Fruit fly (Drosophila melanogaster) whole organism, prepupa: ENCODE measurements around the gene CG46308.
A peak's percentile ranks its signal among the peaks of the same experiment; 100 is the strongest.

ENCODE experiments used
- Blimp-1 ChIP-seq: fragments of 200-800 bp; sonication (Bioruptor generic); optimal IDR thresholded peaks from 3 replicates; lab custom pipeline; 2017; ENCODE audit warnings: missing biosample characterization, missing genetic modification characterization, mild to moderate bottlenecking, moderate library complexity, missing genetic modification reagents
- CG11762 ChIP-seq: fragments of 200-800 bp; sonication (Bioruptor generic); optimal IDR thresholded peaks from 3 replicates; lab custom pipeline; 2016; ENCODE audit warnings: missing biosample characterization, missing genetic modification characterization; ENCODE audit not compliant: insufficient read depth
- CG15336 ChIP-seq: fragments of 200-800 bp; sonication (Bioruptor generic); IDR thresholded peaks from 2 replicates; pipeline ENCODE4 v1.3.6; 2022; ENCODE audit warnings: missing biosample characterization, missing genetic modification characterization
- CG1621 ChIP-seq: fragments of 200-800 bp; sonication (Bioruptor generic); optimal IDR thresholded peaks from 3 replicates; lab custom pipeline; 2018; ENCODE audit warnings: missing biosample characterization, mild to moderate bottlenecking, missing genetic modification characterization
- CG16779 ChIP-seq: fragments of 200-800 bp; sonication (Bioruptor generic); optimal IDR thresholded peaks from 3 replicates; lab custom pipeline; 2017; ENCODE audit warnings: missing biosample characterization, mild to moderate bottlenecking, missing genetic modification characterization
- CG3032 ChIP-seq: fragments of 200-800 bp; optimal IDR thresholded peaks from 2 replicates; lab custom pipeline; 2019; ENCODE audit warnings: missing biosample characterization, mild to moderate bottlenecking, missing genetic modification characterization, moderate library complexity
- CG32006 ChIP-seq: fragments of 200-800 bp; sonication (Bioruptor generic); optimal IDR thresholded peaks from 3 replicates; lab custom pipeline; 2017; ENCODE audit warnings: missing biosample characterization, mild to moderate bottlenecking, missing genetic modification characterization
- CG34406 ChIP-seq: fragments of 200-800 bp; sonication (Bioruptor generic); optimal IDR thresholded peaks from 3 replicates; lab custom pipeline; 2016; ENCODE audit warnings: missing biosample characterization, missing genetic modification characterization
- CG3919 ChIP-seq: fragments of 200-800 bp; sonication (Bioruptor generic); optimal IDR thresholded peaks from 3 replicates; lab custom pipeline; 2016; ENCODE audit warnings: missing biosample characterization, missing genetic modification characterization
- CG4318 ChIP-seq: fragments of 200-800 bp; sonication (Bioruptor generic); optimal IDR thresholded peaks from 3 replicates; lab custom pipeline; 2017; ENCODE audit warnings: missing biosample characterization, mild to moderate bottlenecking, missing genetic modification characterization
- CG6163 ChIP-seq: fragments of 200-800 bp; sonication (Bioruptor generic); IDR thresholded peaks from 3 replicates; pipeline ENCODE4 v1.3.6; 2022; ENCODE audit warnings: missing biosample characterization, missing genetic modification characterization
- CG6276 ChIP-seq: fragments of 200-800 bp; sonication (Bioruptor generic); optimal IDR thresholded peaks from 2 replicates; lab custom pipeline; 2017; ENCODE audit warnings: missing biosample characterization, mild to moderate bottlenecking, missing genetic modification characterization
- CG6792 ChIP-seq: fragments of 200-800 bp; sonication (Bioruptor generic); optimal IDR thresholded peaks from 3 replicates; lab custom pipeline; 2016; ENCODE audit warnings: missing biosample characterization, missing genetic modification characterization
- CG6854 ChIP-seq: fragments of 200-800 bp; sonication (Bioruptor generic); optimal IDR thresholded peaks from 2 replicates; lab custom pipeline; 2017; ENCODE audit warnings: missing biosample characterization, mild to moderate bottlenecking, missing genetic modification characterization
- CG7368 ChIP-seq: fragments of 200-800 bp; sonication (Bioruptor generic); optimal IDR thresholded peaks from 3 replicates; lab custom pipeline; 2016; ENCODE audit warnings: missing biosample characterization, missing genetic modification characterization
- CG8119 ChIP-seq: fragments of 200-800 bp; sonication (Bioruptor generic); IDR thresholded peaks from 3 replicates; pipeline ENCODE4 v1.3.6; 2022; ENCODE audit warnings: missing biosample characterization, missing genetic modification characterization
- CG8319 ChIP-seq: fragments of 200-800 bp; sonication (Bioruptor generic); optimal IDR thresholded peaks from 3 replicates; lab custom pipeline; 2016; ENCODE audit warnings: missing biosample characterization, missing genetic modification characterization
- CG9139 ChIP-seq: fragments of 200-800 bp; sonication (Bioruptor generic); optimal IDR thresholded peaks from 3 replicates; lab custom pipeline; 2017; ENCODE audit warnings: missing biosample characterization, mild to moderate bottlenecking, missing genetic modification characterization
- Eip78C ChIP-seq: fragments of 200-800 bp; sonication (Bioruptor generic); peaks from one replicate; lab custom pipeline; 2016; ENCODE audit warnings: missing biosample characterization, missing genetic modification characterization
- Eip93F ChIP-seq: fragments of 200-800 bp; sonication (Bioruptor generic); optimal IDR thresholded peaks from 2 replicates; lab custom pipeline; 2016; ENCODE audit warnings: missing biosample characterization, mild to moderate bottlenecking, missing genetic modification characterization
- Ets21C ChIP-seq: fragments of 200-800 bp; sonication (Bioruptor generic); optimal IDR thresholded peaks from 3 replicates; lab custom pipeline; 2016; ENCODE audit warnings: missing biosample characterization, missing genetic modification characterization
- Gug ChIP-seq: fragments of 200-800 bp; sonication (Bioruptor generic); IDR thresholded peaks from 2 replicates; pipeline ENCODE4 v1.3.6; 2022; ENCODE audit warnings: missing biosample characterization, missing genetic modification characterization
- Hr38 ChIP-seq: sonication (Bioruptor generic); optimal IDR thresholded peaks from 2 replicates; lab custom pipeline; 2016; ENCODE audit warnings: missing biosample characterization, missing genetic modification characterization
- Hr39 ChIP-seq: fragments of 200-800 bp; sonication (Bioruptor generic); optimal IDR thresholded peaks from 2 replicates; lab custom pipeline; 2016; ENCODE audit warnings: missing biosample characterization, missing genetic modification characterization
- Hr4 ChIP-seq: fragments of 200-800 bp; sonication (Bioruptor generic); optimal IDR thresholded peaks from 3 replicates; lab custom pipeline; 2016; ENCODE audit warnings: missing biosample characterization, missing genetic modification characterization
- Lpt ChIP-seq: fragments of 200-800 bp; sonication (Bioruptor generic); optimal IDR thresholded peaks from 3 replicates; lab custom pipeline; 2016; ENCODE audit warnings: missing biosample characterization, missing genetic modification characterization
- Smox ChIP-seq: fragments of 200-800 bp; sonication (Bioruptor generic); optimal IDR thresholded peaks from 3 replicates; lab custom pipeline; 2016; ENCODE audit warnings: missing biosample characterization, missing genetic modification characterization
- achi ChIP-seq: fragments of 200-800 bp; sonication (Bioruptor generic); optimal IDR thresholded peaks from 3 replicates; lab custom pipeline; 2016; ENCODE audit warnings: missing biosample characterization, missing genetic modification characterization
- acj6 ChIP-seq: fragments of 200-800 bp; sonication (Bioruptor generic); optimal IDR thresholded peaks from 3 replicates; lab custom pipeline; 2016; ENCODE audit warnings: missing biosample characterization, missing genetic modification characterization
- cyc ChIP-seq: fragments of 200-800 bp; sonication (Bioruptor generic); optimal IDR thresholded peaks from 3 replicates; lab custom pipeline; 2016; ENCODE audit warnings: missing biosample characterization, missing genetic modification characterization
- eg ChIP-seq: fragments of 200-800 bp; sonication (Bioruptor generic); IDR thresholded peaks from 3 replicates; pipeline ENCODE4 v1.3.6; 2022; ENCODE audit warnings: missing biosample characterization, missing genetic modification characterization
- fd59A ChIP-seq: fragments of 200-800 bp; sonication (Bioruptor generic); optimal IDR thresholded peaks from 2 replicates; lab custom pipeline; 2017; ENCODE audit warnings: missing biosample characterization, mild to moderate bottlenecking, missing genetic modification characterization, missing genetic modification reagents
- fd85E ChIP-seq: fragments of 200-800 bp; sonication (Bioruptor generic); optimal IDR thresholded peaks from 3 replicates; lab custom pipeline; 2016; ENCODE audit warnings: missing biosample characterization, missing genetic modification characterization
- fkh ChIP-seq: fragments of 200-800 bp; sonication (Bioruptor generic); optimal IDR thresholded peaks from 3 replicates; lab custom pipeline; 2017; ENCODE audit warnings: missing biosample characterization, mild to moderate bottlenecking, missing genetic modification characterization, moderate library complexity
- lz ChIP-seq: fragments of 200-800 bp; sonication (Bioruptor generic); optimal IDR thresholded peaks from 3 replicates; lab custom pipeline; 2016; ENCODE audit warnings: missing biosample characterization, missing genetic modification characterization
- salr ChIP-seq, 2 experiments: fragments of 200-800 bp; sonication (Bioruptor generic); optimal IDR thresholded peaks; 3 replicates each; lab custom pipeline; 2016 to 2018; ENCODE audit warnings: missing biosample characterization in 2 of 2, missing genetic modification characterization in 2 of 2, mild to moderate bottlenecking in 1 of 2
- spab ChIP-seq: fragments of 200-800 bp; sonication (Bioruptor generic); optimal IDR thresholded peaks from 2 replicates; lab custom pipeline; 2017; ENCODE audit warnings: missing biosample characterization, mild to moderate bottlenecking, missing genetic modification characterization, missing genetic modification reagents
- ss ChIP-seq, 2 experiments: fragments of 200-800 bp; sonication (Bioruptor generic); optimal IDR thresholded peaks; 2 replicates in 1 of 2; 3 replicates in 1 of 2; lab custom pipeline; 2017 to 2018; ENCODE audit warnings: mild to moderate bottlenecking in 2 of 2, missing biosample characterization in 2 of 2, missing genetic modification characterization in 2 of 2, moderate library complexity in 1 of 2
- topi ChIP-seq: fragments of 200-800 bp; sonication (Bioruptor generic); optimal IDR thresholded peaks from 3 replicates; lab custom pipeline; 2016; ENCODE audit warnings: missing biosample characterization, missing genetic modification characterization

Gene CG46308

DNA sequence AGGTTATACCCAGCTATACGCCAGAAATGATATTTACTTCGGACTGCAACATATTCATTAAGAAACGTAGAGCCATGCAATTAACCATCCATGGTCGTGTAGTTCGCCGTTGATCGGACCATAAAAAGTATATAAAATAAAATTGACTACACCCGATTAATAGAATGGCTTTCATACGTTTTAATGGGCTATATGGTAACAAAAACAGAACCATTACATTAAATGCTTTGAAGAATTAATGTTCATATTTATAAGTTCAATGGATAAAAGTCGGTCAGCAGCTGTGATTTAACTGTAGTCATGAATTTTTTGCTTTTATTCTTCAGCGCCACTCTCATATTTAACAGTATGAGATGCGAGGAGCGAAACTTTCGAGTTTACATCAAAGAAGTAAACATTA, 71.0 kb downstream of the CG46308 start, which contains the start of gene CG33645:
TSS of gene CG33645 (plus strand) at position 301 of the 400 bp plus-strand sequence.
- TF ChIP-seq CG3919 (GFP tag; lab: Kevin White, UChicago) (no peak), eg (GFP tag; lab: Robert Waterston, UW) (no peak), ss (GFP tag; optimal IDR thresholded peaks at IDR 0.05; lab: Kevin White, UChicago) (no peak), achi (GFP tag; lab: Kevin White, UChicago) (no peak), CG34406 (GFP tag; lab: Kevin White, UChicago) (no peak), Ets21C (GFP tag; lab: Kevin White, UChicago) (no peak), topi (GFP tag; lab: Kevin White, UChicago) (no peak), CG16779 (tag; lab: Kevin White, UChicago) (no peak), salr (GFP tag; optimal IDR thresholded peaks at IDR 0.05; lab: Kevin White, UChicago) (no peak), CG11762 (no peak), CG15336 (GFP tag; lab: Robert Waterston, UW) (no peak)

DNA sequence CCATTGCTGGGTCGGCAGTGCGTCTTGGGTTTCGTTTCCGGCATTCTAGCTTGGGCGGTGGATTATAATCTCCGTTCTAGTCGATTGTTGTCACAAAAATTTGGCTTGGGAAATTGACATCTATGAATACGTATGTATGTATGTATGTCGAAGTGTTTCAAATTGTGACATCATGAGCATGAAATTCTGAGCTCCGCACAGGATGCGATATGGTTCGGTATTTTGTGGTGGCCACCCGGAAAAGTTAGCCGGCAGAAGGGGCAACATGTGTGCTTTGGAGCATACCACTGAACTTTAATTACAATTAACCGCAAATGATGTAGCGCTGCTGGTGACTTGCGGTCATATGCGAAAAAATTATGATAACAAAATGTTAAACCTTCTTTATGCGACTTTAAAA, 74.1 kb downstream of the CG46308 start, which contains the start of gene CG15638:
TSS of gene CG15638 (minus strand) at position 101 of the 400 bp plus-strand sequence.
- TF ChIP-seq Hr39 (GFP tag; lab: Kevin White, UChicago) (no peak), eg (GFP tag; lab: Robert Waterston, UW) (no peak), CG9139 (GFP tag; lab: Kevin White, UChicago) (no peak), spab (GFP tag; lab: Kevin White, UChicago) (no peak)

dm6 chr2L:13540704-13541103, 79.1 kb downstream of the CG46308 start, which contains the start of gene CG16852:
Gene CG16852, plus strand, starts transcription at chr2L:13540751.
- TF ChIP-seq CG4318 (no peak), Hr38 (GFP tag; lab: Kevin White, UChicago) (no peak)

DNA sequence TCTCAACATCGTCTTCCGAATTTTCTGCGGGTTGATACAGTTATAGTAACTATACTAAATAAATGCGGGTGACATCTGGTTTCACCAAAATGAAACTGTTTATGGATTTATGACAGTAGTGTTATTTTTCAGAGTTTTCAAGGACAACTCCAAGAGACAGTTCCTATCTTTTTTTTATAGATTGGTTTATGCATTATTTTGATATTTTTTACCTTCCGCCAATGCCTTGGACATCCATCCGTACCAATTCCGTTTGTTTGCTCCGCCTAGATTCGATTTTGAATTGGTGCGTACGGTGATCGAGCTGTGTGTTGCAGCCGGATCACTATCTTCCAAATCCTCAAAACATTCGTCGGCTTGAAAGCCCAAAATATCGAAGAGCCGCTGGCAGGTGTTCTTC, 80.4 kb downstream of the CG46308 start, which contains the start of gene CG16853:
TSS of gene CG16853 (plus strand) at position 301 of the 400 bp plus-strand sequence.
- TF ChIP-seq CG34406 (GFP tag; lab: Kevin White, UChicago) (no peak), Eip93F (GFP tag; lab: Kevin White, UChicago) (no peak), acj6 (GFP tag; lab: Kevin White, UChicago) (no peak), CG6163 (GFP tag; lab: Robert Waterston, UW) (no peak), Blimp-1 (no peak), lz (GFP tag; lab: Kevin White, UChicago) (no peak), CG7368 (GFP tag; lab: Kevin White, UChicago) (no peak), Gug (GFP tag; lab: Robert Waterston, UW) (no peak), Ets21C (GFP tag; lab: Kevin White, UChicago) (no peak), CG32006 (no peak), Smox (GFP tag; lab: Kevin White, UChicago) (no peak), fd85E (no peak), CG6854 (no peak), ss (GFP tag; optimal IDR thresholded peaks at IDR 0.05; lab: Kevin White, UChicago) (no peak), CG16779 (tag; lab: Kevin White, UChicago) (no peak), fkh (GFP tag; lab: Kevin White, UChicago) (no peak), cyc (no peak)
- TF ChIP-seq, all 60 proteins: peak for 0

DNA sequence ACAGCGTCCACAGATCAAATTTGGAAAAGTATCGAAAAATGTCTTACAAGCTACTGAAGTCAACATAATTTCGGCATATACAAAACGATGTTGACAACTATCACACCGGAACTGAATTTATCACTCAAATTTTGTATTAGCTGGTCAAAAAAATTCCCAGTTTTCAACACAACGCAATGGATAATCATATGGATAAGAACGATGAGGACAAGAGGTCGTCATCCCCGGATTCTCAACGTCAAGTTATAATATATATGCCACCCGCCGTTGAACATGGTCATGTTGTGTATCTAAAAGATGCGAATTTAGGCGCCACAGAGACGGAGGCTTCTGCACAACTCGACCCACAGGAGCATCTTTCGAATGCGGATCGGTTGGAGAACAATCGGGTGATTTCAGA, 80.9 kb downstream of the CG46308 start, which contains the start of gene CG9263:
TSS of gene CG9263 (minus strand) at position 101 of the 400 bp plus-strand sequence.
- TF ChIP-seq Eip78C (GFP tag; lab: Kevin White, UChicago) (no peak), fd59A (GFP tag; lab: Kevin White, UChicago) (no peak), spab (GFP tag; lab: Kevin White, UChicago) (no peak), fd85E (no peak)

DNA sequence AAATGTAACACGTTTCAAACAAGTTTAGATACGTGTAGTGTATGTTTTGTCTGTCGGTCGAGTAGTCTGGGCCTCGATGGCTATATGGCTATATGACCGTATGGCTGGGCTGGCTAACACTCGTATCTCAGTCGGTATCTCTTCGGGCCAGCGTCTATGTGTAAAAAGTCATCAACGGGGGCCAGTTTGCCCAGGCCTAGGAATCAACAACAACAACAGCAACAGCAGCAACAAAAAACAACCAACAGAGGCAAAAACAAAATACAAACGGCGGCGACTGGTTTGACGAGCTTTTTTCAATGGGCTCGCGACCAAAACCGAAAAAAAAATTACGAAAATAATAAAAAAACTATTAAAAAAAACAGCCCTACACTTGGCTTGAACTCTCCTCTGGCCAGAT, 84.1 kb downstream of the CG46308 start:
- peak; percentile 85 for TF ChIP-seq CG1621 (tag; lab: Kevin White, UChicago)
- peak; percentile 67 for TF ChIP-seq fd59A (GFP tag; lab: Kevin White, UChicago)
- TF ChIP-seq CG6163 (GFP tag; lab: Robert Waterston, UW): peak; percentile 83
- no peak for TF ChIP-seq CG8319
- peak; percentile 1 for TF ChIP-seq Hr4 (GFP tag; lab: Kevin White, UChicago)
- peak; percentile 72 for TF ChIP-seq eg (GFP tag; lab: Robert Waterston, UW)
- TF ChIP-seq Ets21C (GFP tag; lab: Kevin White, UChicago): no peak
- TF ChIP-seq salr (GFP tag; optimal IDR thresholded peaks at IDR 0.05; lab: Kevin White, UChicago): peak; percentile 42 to 59
- TF ChIP-seq CG32006: peak; percentile 30
- no peak for TF ChIP-seq acj6 (GFP tag; lab: Kevin White, UChicago)
- TF ChIP-seq ss (GFP tag; optimal IDR thresholded peaks at IDR 0.05; lab: Kevin White, UChicago): peak; percentile 96 to 99
- TF ChIP-seq CG6792 (GFP tag; lab: Kevin White, UChicago): no peak
- TF ChIP-seq CG8119 (GFP tag; lab: Robert Waterston, UW): peak; percentile 85
- no peak for TF ChIP-seq fd85E
- TF ChIP-seq Lpt: peak; percentile 81
- TF ChIP-seq achi (GFP tag; lab: Kevin White, UChicago): peak; percentile 1
- TF ChIP-seq CG16779 (tag; lab: Kevin White, UChicago): peak; percentile 86
- TF ChIP-seq CG6276 (GFP tag; lab: Kevin White, UChicago): peak; percentile 88
- TF ChIP-seq CG9139 (GFP tag; lab: Kevin White, UChicago): peak; percentile 96
- peak; percentile 68 for TF ChIP-seq CG3032 (tag; lab: Kevin White, UChicago)
